Worm (Caenorhabditis elegans): ENCODE measurements around the gene C15C8.6.

The C15C8.6 gene

DNA sequence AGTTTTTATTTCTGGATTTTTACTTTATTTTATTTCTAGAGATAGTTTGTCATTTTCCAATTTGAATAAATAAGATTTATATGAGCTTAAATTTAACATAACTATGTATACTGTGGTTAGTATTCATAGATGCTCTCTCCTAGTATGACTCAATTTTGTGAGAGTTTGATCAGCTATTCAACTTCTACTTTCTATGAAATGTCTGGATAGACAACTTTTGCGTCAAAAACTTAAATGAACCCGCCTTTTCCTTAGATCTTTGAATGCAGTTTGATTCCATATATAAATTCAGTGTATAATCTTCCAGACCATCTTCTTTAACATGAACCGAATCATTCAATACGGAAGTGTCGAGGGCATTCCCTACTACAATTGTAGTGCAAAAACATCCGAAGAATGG is 17.6 kb upstream of the C15C8.6 start, which contains the start of gene srt-43:
Gene srt-43, plus strand, starts transcription at position 301 of the 400 bp plus-strand sequence.
- TF ChIP-seq C34F6.9 (tag; optimal IDR thresholded peaks at IDR 0.05) (no peak), unc-62 (GFP tag; optimal IDR thresholded peaks at IDR 0.05) (no peak), mbf-1 (tag; optimal IDR thresholded peaks at IDR 0.05) (no peak), R02D3.7 (tag; optimal IDR thresholded peaks at IDR 0.05) (no peak), alr-1 (tag; optimal IDR thresholded peaks at IDR 0.05) (no peak), ceh-16 (tag; optimal IDR thresholded peaks at IDR 0.05) (no peak), ama-1 (optimal IDR thresholded peaks at IDR 0.05) (no peak), mab-5 (tag; optimal IDR thresholded peaks at IDR 0.05) (no peak), peb-1 (tag; optimal IDR thresholded peaks at IDR 0.05) (no peak), lsy-2 (tag; optimal IDR thresholded peaks at IDR 0.05) (no peak), egl-27 (tag; optimal IDR thresholded peaks at IDR 0.05) (no peak), ztf-11 (tag; optimal IDR thresholded peaks at IDR 0.05) (no peak), ZK546.5 (tag; optimal IDR thresholded peaks at IDR 0.05) (no peak)

DNA sequence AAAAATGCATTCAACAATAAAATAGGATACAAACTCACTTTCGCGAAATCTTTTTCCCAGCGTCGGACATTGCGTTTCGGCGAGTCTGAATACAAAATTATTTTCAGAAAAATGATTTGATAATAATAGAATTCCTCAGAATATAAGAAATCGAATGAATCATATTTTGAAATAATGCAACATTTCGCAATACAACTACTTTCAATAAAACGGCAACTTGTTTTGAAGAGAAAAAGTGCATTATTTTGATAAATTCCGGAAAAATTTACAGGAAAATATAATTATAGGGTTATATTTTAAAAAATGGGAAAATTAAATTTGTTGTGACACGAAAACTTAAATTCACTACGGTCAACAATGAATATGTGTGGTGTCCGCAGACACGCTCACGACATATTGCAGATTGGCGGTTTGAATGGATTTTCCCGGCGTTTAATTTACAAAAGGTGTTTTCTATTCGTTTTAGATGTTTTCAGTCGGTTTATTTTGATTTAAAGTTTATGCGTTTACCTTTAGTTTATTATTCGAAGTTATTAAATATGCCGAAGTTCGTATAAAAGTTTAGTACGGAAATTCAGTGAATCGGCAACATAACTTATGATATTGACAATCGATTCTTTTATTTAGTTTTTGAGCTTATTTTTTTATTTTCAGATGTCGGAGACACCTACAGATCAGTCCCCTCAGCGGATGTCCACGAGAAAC is 12.1 kb upstream of the C15C8.6 start, which contains the start of the genes abcf-1 and scc-3:
Gene abcf-1, minus strand, starts transcription at position 85 of the 705 bp plus-strand sequence.
Gene scc-3, plus strand, starts transcription at position 655 of the 705 bp plus-strand sequence.
- TF ChIP-seq nhr-129 (tag; optimal IDR thresholded peaks at IDR 0.05) (peak; percentile 76), crh-2 (tag; optimal IDR thresholded peaks at IDR 0.05) (peak; percentile 35), fos-1 (tag; optimal IDR thresholded peaks at IDR 0.05) (no peak), lsy-2 (tag; optimal IDR thresholded peaks at IDR 0.05) (peak; percentile 56 to 97), C34F6.9 (tag; optimal IDR thresholded peaks at IDR 0.05) (peak; percentile 61)

DNA sequence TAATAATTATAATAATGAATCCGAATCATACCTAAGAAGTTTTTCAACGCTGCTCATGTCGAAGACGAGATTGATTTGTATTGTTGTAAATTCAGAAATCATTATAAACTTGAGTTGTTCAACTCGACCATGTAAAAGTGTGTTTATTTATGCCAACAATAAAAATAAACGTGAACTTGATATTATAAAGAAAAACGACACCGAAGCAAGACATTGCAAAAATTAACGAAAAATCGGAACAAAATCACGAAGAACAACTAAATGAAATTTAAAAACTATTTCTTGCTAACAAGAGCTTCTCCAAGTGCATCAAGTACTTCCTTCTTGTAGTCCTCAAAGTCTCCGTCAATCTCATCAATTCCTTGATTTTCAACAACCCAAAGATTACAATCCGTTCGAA is 9.6 kb upstream of the C15C8.6 start, which contains the start of gene F18E2.15:
Gene F18E2.15, minus strand, starts transcription at position 101 of the 400 bp plus-strand sequence.
- TF ChIP-seq unc-39 (tag; optimal IDR thresholded peaks at IDR 0.05) (no peak), blmp-1 (tag; optimal IDR thresholded peaks at IDR 0.05; ENCODE audit: insufficient read depth) (no peak), alr-1 (tag; optimal IDR thresholded peaks at IDR 0.05) (no peak), nhr-11 (tag; optimal IDR thresholded peaks at IDR 0.05) (no peak), nhr-237 (tag; optimal IDR thresholded peaks at IDR 0.05) (no peak)

DNA sequence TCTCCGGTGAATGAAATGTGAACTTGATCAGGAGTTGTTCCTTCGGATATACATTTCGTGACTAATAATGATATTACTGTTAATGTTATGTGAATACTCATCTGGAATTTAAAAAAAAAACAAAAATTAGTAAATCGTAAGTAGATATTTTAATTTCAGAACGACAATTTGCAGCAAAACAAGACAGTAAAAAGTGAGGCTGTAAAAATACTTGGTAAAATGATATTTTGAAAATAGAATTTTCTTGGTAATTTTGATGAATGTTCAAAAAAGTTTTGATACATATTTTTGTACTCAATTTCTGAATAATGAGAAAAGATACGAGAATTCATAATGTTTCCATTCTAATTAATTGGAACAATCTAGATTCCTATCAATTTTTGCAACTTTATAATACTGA is 8.3 kb upstream of the C15C8.6 start, which contains the start of gene papl-1:
Gene papl-1, minus strand, starts transcription at position 101 of the 400 bp plus-strand sequence.
- no peak for TF ChIP-seq blmp-1 (tag; optimal IDR thresholded peaks at IDR 0.05; ENCODE audit: insufficient read depth)
- no peak for TF ChIP-seq nhr-11 (tag; optimal IDR thresholded peaks at IDR 0.05)
- no peak for TF ChIP-seq elt-1 (tag; optimal IDR thresholded peaks at IDR 0.05)
- TF ChIP-seq unc-62 (GFP tag; optimal IDR thresholded peaks at IDR 0.05), result no peak
- no peak for TF ChIP-seq egl-27 (tag; optimal IDR thresholded peaks at IDR 0.05)
- TF ChIP-seq lsy-2 (tag; optimal IDR thresholded peaks at IDR 0.05), result no peak
- no peak for TF ChIP-seq snpc-4 (tag; optimal IDR thresholded peaks at IDR 0.05)
- no peak for TF ChIP-seq skn-1 (tag; optimal IDR thresholded peaks at IDR 0.05)
- no peak for TF ChIP-seq R02D3.7 (tag; optimal IDR thresholded peaks at IDR 0.05)
- TF ChIP-seq aly-2 (tag; optimal IDR thresholded peaks at IDR 0.05), result no peak
- no peak for TF ChIP-seq mdl-1 (tag; optimal IDR thresholded peaks at IDR 0.05)
- TF ChIP-seq lin-39 (tag; optimal IDR thresholded peaks at IDR 0.05), result no peak
- no peak for TF ChIP-seq ztf-4 (tag; optimal IDR thresholded peaks at IDR 0.05)
- no peak for TF ChIP-seq unc-39 (tag; optimal IDR thresholded peaks at IDR 0.05)
- no peak for TF ChIP-seq lin-13 (GFP tag; optimal IDR thresholded peaks at IDR 0.05)

DNA sequence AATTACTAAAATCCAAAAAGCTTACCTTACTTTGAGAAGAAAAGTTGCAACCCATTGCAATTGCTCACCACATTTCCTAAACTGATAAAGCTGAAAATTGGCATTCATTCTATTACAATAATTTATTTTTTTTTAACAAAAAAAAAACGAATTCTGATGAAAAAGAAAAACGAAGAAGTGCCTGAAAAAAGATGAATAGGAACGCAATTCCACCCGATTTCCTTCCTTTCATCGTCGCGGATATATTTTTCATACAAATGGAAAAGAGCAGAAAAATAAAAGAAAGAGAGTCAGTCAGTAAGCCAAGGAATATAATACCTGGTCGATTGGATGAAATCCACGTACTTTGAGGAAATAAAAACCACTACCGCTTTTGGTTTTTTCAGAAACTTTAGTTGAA is 3.5 kb upstream of the C15C8.6 start, which contains the start of gene gpa-13:
Gene gpa-13, minus strand, starts transcription at position 101 of the 400 bp plus-strand sequence.
- no peak for TF ChIP-seq egl-27 (tag; optimal IDR thresholded peaks at IDR 0.05)
- no peak for TF ChIP-seq lin-39 (tag; optimal IDR thresholded peaks at IDR 0.05)
- TF ChIP-seq skn-1 (tag; optimal IDR thresholded peaks at IDR 0.05), result no peak
- no peak for TF ChIP-seq peb-1 (tag; optimal IDR thresholded peaks at IDR 0.05)

DNA sequence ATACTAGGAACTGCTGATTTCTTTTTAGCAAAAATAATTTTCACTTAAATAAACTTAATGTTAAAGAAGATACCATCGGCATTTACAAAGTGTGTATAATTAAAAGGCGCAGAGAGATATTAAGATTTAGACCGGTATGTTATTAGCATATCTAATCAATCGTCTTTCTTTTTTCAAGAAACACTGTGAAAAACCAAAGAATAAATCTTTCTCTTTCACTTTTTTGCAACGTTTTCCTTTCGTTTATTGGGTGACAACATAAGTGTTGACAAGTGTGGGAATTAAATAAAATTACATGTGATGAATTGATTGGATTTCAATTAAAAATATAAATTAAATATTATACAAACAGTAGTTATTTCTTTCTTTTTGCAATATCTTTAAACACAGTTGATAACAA is 1.1 kb upstream of the C15C8.6 start, which contains the start of gene C15C8.8:
Gene C15C8.8, minus strand, starts transcription at position 101 of the 400 bp plus-strand sequence.
- TF ChIP-seq Y55F3AM.14 (GFP tag; optimal IDR thresholded peaks at IDR 0.05) (no peak), dmd-4 (tag; optimal IDR thresholded peaks at IDR 0.05) (no peak), ceh-16 (tag; optimal IDR thresholded peaks at IDR 0.05) (no peak), nhr-129 (tag; optimal IDR thresholded peaks at IDR 0.05) (no peak), nhr-21 (tag; optimal IDR thresholded peaks at IDR 0.05) (no peak), nhr-23 (tag; optimal IDR thresholded peaks at IDR 0.05) (no peak), sma-3 (GFP tag; optimal IDR thresholded peaks at IDR 0.05) (no peak), ztf-11 (tag; optimal IDR thresholded peaks at IDR 0.05) (no peak), zag-1 (tag; optimal IDR thresholded peaks at IDR 0.05) (no peak), unc-55 (GFP tag; optimal IDR thresholded peaks at IDR 0.05) (no peak), gmeb-1 (tag; optimal IDR thresholded peaks at IDR 0.05) (no peak), egl-27 (tag; optimal IDR thresholded peaks at IDR 0.05) (no peak), lin-11 (tag; optimal IDR thresholded peaks at IDR 0.05) (no peak), sem-4 (tag; optimal IDR thresholded peaks at IDR 0.05) (no peak)

Measured in whole organism, L2 larva.